Worm (Caenorhabditis elegans): Measurements from ENCODE around the gene R10H10.3.

DNA sequence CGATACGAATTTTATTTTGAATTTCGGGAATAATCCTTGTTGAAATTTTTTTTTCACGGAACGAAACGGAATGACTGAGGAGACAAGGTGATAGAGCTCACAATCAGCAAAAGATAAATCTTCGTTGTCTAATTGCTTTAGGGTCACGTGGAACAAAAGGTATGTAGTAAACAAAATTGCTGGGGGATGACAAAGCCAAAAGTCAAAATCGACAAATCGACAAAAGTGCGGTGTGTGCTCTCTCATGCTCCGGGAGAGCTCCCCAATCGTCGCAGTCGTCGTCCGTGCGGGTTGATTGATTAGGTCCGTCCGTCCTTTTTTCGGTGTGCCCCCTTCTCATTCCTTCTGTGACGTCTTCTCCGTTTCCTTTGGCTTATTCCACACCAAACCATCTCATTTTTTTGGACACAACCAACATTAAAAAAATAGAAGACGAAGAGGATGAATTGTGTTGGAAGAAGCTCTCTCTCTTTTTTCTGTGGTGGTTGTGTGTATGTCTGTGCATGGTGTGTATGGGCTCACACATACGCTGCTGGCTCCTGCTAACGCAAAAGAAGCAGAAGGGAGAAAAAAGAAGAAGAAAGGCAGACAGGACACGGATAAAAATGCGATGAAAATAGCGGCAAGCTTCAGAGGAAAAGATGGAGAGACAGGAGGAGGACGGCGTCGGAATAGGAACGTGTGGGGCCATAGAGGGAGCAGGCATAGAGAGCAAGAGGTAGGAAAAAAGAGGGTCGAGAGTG is 46.5 kb upstream of the R10H10.3 start:
- TF ChIP-seq rnt-1 (tag; optimal IDR thresholded peaks at IDR 0.05) (peak; percentile 72), elt-2 (tag; optimal IDR thresholded peaks at IDR 0.05) (no peak), skn-1 (tag; optimal IDR thresholded peaks at IDR 0.05) (peak; percentile 4), ceh-82 (tag; optimal IDR thresholded peaks at IDR 0.05) (peak in 1 of 3 experiments; percentile 53), ztf-11 (tag; optimal IDR thresholded peaks at IDR 0.05) (peak in 1 of 2 experiments; percentile 27)
